Worm (Caenorhabditis elegans) whole organism, L1 larva: ENCODE measurements around the gene clc-28.

Experiments used
- nhr-19 ChIP-seq: fragments of 200-800 bp; sonication (Bioruptor generic); conservative IDR thresholded peaks from 2 replicates; pipeline ENCODE4 v1.3.6; 2022; ENCODE audit warnings: missing genetic modification characterization, missing compliant biosample characterization
- nhr-77 ChIP-seq: fragments of 150-350 bp; optimal IDR thresholded peaks from 2 replicates; lab custom pipeline; 2014; ENCODE audit warnings: missing biosample characterization, missing genetic modification characterization

ce11 chrIII:8369172-8369571, 29.9 kb upstream of the clc-28 start:
- TF ChIP-seq nhr-19 (GFP tag; lab: Robert Waterston, UW) (no peak), nhr-77 (no peak)
